Fruit fly (Drosophila melanogaster): ENCODE results near the gene nerfin-2.

nerfin-2 gene

dm6 chr3R:10070817-10071216 is at the start of gene nerfin-2:
Gene nerfin-2 (plus strand): TSS chr3R:10071117.
- TF ChIP-seq Sp1 (GFP tag; optimal IDR thresholded peaks at IDR 0.05) (no peak), Dfd (GFP tag; optimal IDR thresholded peaks at IDR 0.05) (peak; percentile 25)

- TF ChIP-seq usp (GFP tag; optimal IDR thresholded peaks at IDR 0.05): no peak
- no peak for TF ChIP-seq GATAd (GFP tag; optimal IDR thresholded peaks at IDR 0.05)
- no peak for TF ChIP-seq CrebA (GFP tag; optimal IDR thresholded peaks at IDR 0.05; ENCODE audit: borderline replicate concordance)
- peak; percentile 28 for TF ChIP-seq h (GFP tag; optimal IDR thresholded peaks at IDR 0.05)
- TF ChIP-seq br (GFP tag; optimal IDR thresholded peaks at IDR 0.05): peak; percentile 9
- peak; percentile 13 for TF ChIP-seq fru (GFP tag; optimal IDR thresholded peaks at IDR 0.05)
Observed at dm6 chr3R:10024032-10024712, 46.7 kb upstream of the nerfin-2 start.

dm6 chr3R:10025050-10025449 is 45.9 kb upstream of the nerfin-2 start, which contains the start of gene CG31407:
Gene CG31407 (minus strand): TSS chr3R:10025150.
- TF ChIP-seq rgr (GFP tag; optimal IDR thresholded peaks at IDR 0.05): no peak
- no peak for TF ChIP-seq sage (GFP tag; optimal IDR thresholded peaks at IDR 0.05)
- TF ChIP-seq GATAd (GFP tag; optimal IDR thresholded peaks at IDR 0.05): no peak
- TF ChIP-seq Dfd (GFP tag; optimal IDR thresholded peaks at IDR 0.05): no peak
- TF ChIP-seq woc (GFP tag; optimal IDR thresholded peaks at IDR 0.05): no peak
- TF ChIP-seq dl (GFP tag; optimal IDR thresholded peaks at IDR 0.05; ENCODE audit: insufficient read depth in 1 of 2, partially characterized antibody in 2 of 2): no peak
- TF ChIP-seq usp (GFP tag; optimal IDR thresholded peaks at IDR 0.05): no peak
- no peak for TF ChIP-seq Dif (GFP tag; optimal IDR thresholded peaks at IDR 0.05; ENCODE audit: partially characterized antibody)
- no peak for TF ChIP-seq brk (GFP tag; optimal IDR thresholded peaks at IDR 0.05)
- TF ChIP-seq Abd-B (GFP tag; optimal IDR thresholded peaks at IDR 0.05): no peak
- no peak for TF ChIP-seq tai (GFP tag; optimal IDR thresholded peaks at IDR 0.05)
- no peak for TF ChIP-seq Jra (GFP tag; optimal IDR thresholded peaks at IDR 0.05)
- TF ChIP-seq OdsH (GFP tag; optimal IDR thresholded peaks at IDR 0.05): no peak
- no peak for TF ChIP-seq foxo (GFP tag; optimal IDR thresholded peaks at IDR 0.05)
- TF ChIP-seq Myc (optimal IDR thresholded peaks at IDR 0.05): no peak
- no peak for TF ChIP-seq Hnf4 (GFP tag; optimal IDR thresholded peaks at IDR 0.05)
- no peak for TF ChIP-seq CG9705 (GFP tag; optimal IDR thresholded peaks at IDR 0.05)
- TF ChIP-seq lola (GFP tag; optimal IDR thresholded peaks at IDR 0.05): no peak
- TF ChIP-seq Mio (GFP tag; optimal IDR thresholded peaks at IDR 0.05): no peak
- no peak for TF ChIP-seq CG32264 (GFP tag; optimal IDR thresholded peaks at IDR 0.05)

dm6 chr3R:10028378-10028777 is 42.5 kb upstream of the nerfin-2 start:
- TF ChIP-seq Dif (GFP tag; optimal IDR thresholded peaks at IDR 0.05; ENCODE audit: partially characterized antibody) (no peak), woc (GFP tag; optimal IDR thresholded peaks at IDR 0.05) (no peak), Mio (GFP tag; optimal IDR thresholded peaks at IDR 0.05) (no peak), dmrt93B (GFP tag; optimal IDR thresholded peaks at IDR 0.05) (no peak), dsf (GFP tag; optimal IDR thresholded peaks at IDR 0.05; ENCODE audit: borderline replicate concordance) (no peak), CG32264 (GFP tag; optimal IDR thresholded peaks at IDR 0.05) (no peak), N (GFP tag; optimal IDR thresholded peaks at IDR 0.05) (no peak), psq (GFP tag; optimal IDR thresholded peaks at IDR 0.05) (no peak), Hnf4 (GFP tag; optimal IDR thresholded peaks at IDR 0.05) (no peak), foxo (GFP tag; optimal IDR thresholded peaks at IDR 0.05) (no peak), Dfd (GFP tag; optimal IDR thresholded peaks at IDR 0.05) (no peak), brk (GFP tag; optimal IDR thresholded peaks at IDR 0.05) (no peak), rgr (GFP tag; optimal IDR thresholded peaks at IDR 0.05) (no peak), ey (GFP tag; optimal IDR thresholded peaks at IDR 0.05) (no peak)

dm6 chr3R:10031480-10031879 is 39.4 kb upstream of the nerfin-2 start:
- no peak for TF ChIP-seq h (GFP tag; optimal IDR thresholded peaks at IDR 0.05)
- no peak for TF ChIP-seq Jra (GFP tag; optimal IDR thresholded peaks at IDR 0.05)
- no peak for TF ChIP-seq Dif (GFP tag; optimal IDR thresholded peaks at IDR 0.05; ENCODE audit: partially characterized antibody)
- no peak for TF ChIP-seq tai (GFP tag; optimal IDR thresholded peaks at IDR 0.05)
- no peak for TF ChIP-seq Vsx2 (GFP tag; optimal IDR thresholded peaks at IDR 0.05; ENCODE audit: partially characterized antibody)
- no peak for TF ChIP-seq brk (GFP tag; optimal IDR thresholded peaks at IDR 0.05)
- TF ChIP-seq dmrt93B (GFP tag; optimal IDR thresholded peaks at IDR 0.05): no peak
- TF ChIP-seq psq (GFP tag; optimal IDR thresholded peaks at IDR 0.05): no peak
- no peak for TF ChIP-seq woc (GFP tag; optimal IDR thresholded peaks at IDR 0.05)
- no peak for TF ChIP-seq Myc (optimal IDR thresholded peaks at IDR 0.05)
- TF ChIP-seq OdsH (GFP tag; optimal IDR thresholded peaks at IDR 0.05): no peak
- no peak for TF ChIP-seq CG9705 (GFP tag; optimal IDR thresholded peaks at IDR 0.05)
- TF ChIP-seq sage (GFP tag; optimal IDR thresholded peaks at IDR 0.05): no peak
- no peak for TF ChIP-seq sv (GFP tag; optimal IDR thresholded peaks at IDR 0.05)
- TF ChIP-seq N (GFP tag; optimal IDR thresholded peaks at IDR 0.05): no peak
- TF ChIP-seq lola (GFP tag; optimal IDR thresholded peaks at IDR 0.05): no peak
- no peak for TF ChIP-seq Dfd (GFP tag; optimal IDR thresholded peaks at IDR 0.05)
- TF ChIP-seq dl (GFP tag; optimal IDR thresholded peaks at IDR 0.05; ENCODE audit: insufficient read depth in 1 of 2, partially characterized antibody in 2 of 2): no peak
- no peak for TF ChIP-seq fru (GFP tag; optimal IDR thresholded peaks at IDR 0.05)
- TF ChIP-seq CG32264 (GFP tag; optimal IDR thresholded peaks at IDR 0.05): no peak

Measured in whole organism, wandering third instar larva.